Worm (Caenorhabditis elegans) whole organism, young adult: ENCODE measurements around the gene Y79H2A.3.

Experiments
- B0019.2 ChIP-seq: fragments of 200-800 bp; sonication (Bioruptor generic); conservative IDR thresholded peaks from 2 replicates; pipeline ENCODE4 v1.3.6; 2022; ENCODE audit warnings: missing genetic modification reagents, missing genetic modification characterization, missing compliant biosample characterization
- D2030.7 ChIP-seq: fragments of 200-800 bp; sonication (Bioruptor generic); IDR thresholded peaks from 2 replicates; pipeline ENCODE4 v1.3.6; 2022; ENCODE audit warnings: missing genetic modification reagents, missing genetic modification characterization, missing compliant biosample characterization
- F22D6.2 ChIP-seq: sonication (generic microtip); optimal IDR thresholded peaks from 2 replicates; lab custom pipeline; 2016; ENCODE audit warnings: mild to moderate bottlenecking, missing genetic modification characterization, missing compliant biosample characterization
- F57A8.1 ChIP-seq: fragments of 200-800 bp; sonication (Bioruptor generic); optimal IDR thresholded peaks from 2 replicates; lab custom pipeline; 2018; ENCODE audit warnings: mild to moderate bottlenecking, missing genetic modification characterization, moderate library complexity, missing compliant biosample characterization
- K12H6.12 ChIP-seq: fragments of 200-800 bp; sonication (Bioruptor generic); optimal IDR thresholded peaks from 2 replicates; lab custom pipeline; 2018; ENCODE audit warnings: mild to moderate bottlenecking, missing genetic modification characterization, missing compliant biosample characterization
- T07F8.4 ChIP-seq: sonication (generic microtip); optimal IDR thresholded peaks from 2 replicates; lab custom pipeline; 2016; ENCODE audit warnings: mild to moderate bottlenecking, missing genetic modification characterization, moderate library complexity, missing compliant biosample characterization
- T26A5.8 ChIP-seq: sonication (generic microtip); optimal IDR thresholded peaks from 2 replicates; lab custom pipeline; 2016; ENCODE audit warnings: missing genetic modification characterization, missing compliant biosample characterization
- Y53G8AR.9 ChIP-seq: fragments of 200-800 bp; sonication (Bioruptor generic); conservative IDR thresholded peaks from 2 replicates; pipeline ENCODE4 v1.3.6; 2022; ENCODE audit warnings: missing genetic modification reagents, missing genetic modification characterization, missing compliant biosample characterization
- Y67H2A.10 ChIP-seq: fragments of 200-800 bp; sonication (Bioruptor generic); conservative IDR thresholded peaks from 2 replicates; pipeline ENCODE4 v1.3.6; 2022; ENCODE audit warnings: missing genetic modification reagents, missing genetic modification characterization, missing compliant biosample characterization
- Y95B8A.8 ChIP-seq: fragments of 200-800 bp; sonication (Bioruptor generic); IDR thresholded peaks from 2 replicates; pipeline ENCODE4 v1.3.6; 2022; ENCODE audit warnings: missing genetic modification reagents, missing genetic modification characterization, missing compliant biosample characterization
- akir-1 ChIP-seq: fragments of 200-800 bp; sonication (Bioruptor generic); optimal IDR thresholded peaks from 2 replicates; lab custom pipeline; 2018; ENCODE audit warnings: mild to moderate bottlenecking, missing genetic modification characterization, moderate library complexity, missing compliant biosample characterization
- ama-1 ChIP-seq, 3 experiments: fragments of 150-350 bp in 1 of 3; sonication (generic microtip) in 2 of 3; optimal IDR thresholded peaks; 2 replicates each; lab custom pipeline; 2014 to 2018; ENCODE audit warnings: missing biosample characterization in 2 of 3, missing genetic modification characterization in 2 of 3, missing genetic modification reagents in 2 of 3
- athp-1 ChIP-seq: sonication (generic microtip); optimal IDR thresholded peaks from 2 replicates; lab custom pipeline; 2017; ENCODE audit warnings: mild to moderate bottlenecking, missing genetic modification characterization, missing compliant biosample characterization
- attf-5 ChIP-seq: fragments of 200-800 bp; sonication (Bioruptor generic); optimal IDR thresholded peaks from 2 replicates; lab custom pipeline; 2018; ENCODE audit warnings: mild to moderate bottlenecking, missing genetic modification characterization, missing compliant biosample characterization
- ccch-3 ChIP-seq: fragments of 200-800 bp; sonication (Bioruptor generic); optimal IDR thresholded peaks from 2 replicates; lab custom pipeline; 2018; ENCODE audit warnings: mild to moderate bottlenecking, missing genetic modification characterization, missing compliant biosample characterization
- cebp-2 ChIP-seq: fragments of 200-800 bp; sonication (Bioruptor generic); IDR thresholded peaks from 2 replicates; pipeline ENCODE4 v1.3.6; 2022; ENCODE audit warnings: missing genetic modification characterization, missing compliant biosample characterization
- ceh-79 ChIP-seq: sonication (generic microtip); optimal IDR thresholded peaks from 2 replicates; lab custom pipeline; 2017; ENCODE audit warnings: mild to moderate bottlenecking, missing genetic modification characterization, missing compliant biosample characterization
- die-1 ChIP-seq: sonication (generic microtip); optimal IDR thresholded peaks from 2 replicates; lab custom pipeline; 2016; ENCODE audit warnings: missing genotype, mild to moderate bottlenecking, missing genetic modification characterization, missing compliant biosample characterization
- efl-1 ChIP-seq: fragments of 150-350 bp; optimal IDR thresholded peaks from 2 replicates; lab custom pipeline; 2014; ENCODE audit warnings: missing biosample characterization, missing genetic modification reagents, missing genetic modification characterization
- egl-44 ChIP-seq: fragments of 200-800 bp; sonication (Bioruptor generic); IDR thresholded peaks from 2 replicates; pipeline ENCODE4 v1.3.6; 2022; ENCODE audit warnings: missing genetic modification reagents, missing genetic modification characterization, missing compliant biosample characterization
- egrh-3 ChIP-seq: fragments of 200-800 bp; sonication (Bioruptor generic); IDR thresholded peaks from 2 replicates; pipeline ENCODE4 v1.3.6; 2022; ENCODE audit warnings: missing genetic modification reagents, missing genetic modification characterization, missing compliant biosample characterization
- ekl-4 ChIP-seq: fragments of 200-800 bp; sonication (Bioruptor generic); IDR thresholded peaks from 2 replicates; pipeline ENCODE4 v1.3.6; 2022; ENCODE audit warnings: missing genetic modification reagents, missing genetic modification characterization, missing compliant biosample characterization
- gei-17 ChIP-seq: fragments of 200-800 bp; sonication (Bioruptor generic); optimal IDR thresholded peaks from 2 replicates; lab custom pipeline; 2018; ENCODE audit warnings: mild to moderate bottlenecking, missing genetic modification characterization, missing compliant biosample characterization
- him-1 ChIP-seq: sonication (generic microtip); optimal IDR thresholded peaks from 2 replicates; lab custom pipeline; 2016; ENCODE audit warnings: missing genotype, missing genetic modification reagents, missing genetic modification characterization, missing compliant biosample characterization
- hmg-1.2 ChIP-seq: fragments of 200-800 bp; sonication (Bioruptor generic); IDR thresholded peaks from 2 replicates; pipeline ENCODE4 v1.3.6; 2022; ENCODE audit warnings: missing genetic modification reagents, missing genetic modification characterization, missing compliant biosample characterization
- hmg-20 ChIP-seq: fragments of 200-800 bp; sonication (Bioruptor generic); IDR thresholded peaks from 2 replicates; pipeline ENCODE4 v1.3.6; 2022; ENCODE audit warnings: missing genetic modification reagents, missing genetic modification characterization, missing compliant biosample characterization
- hsf-1 ChIP-seq: fragments of 200-800 bp; sonication (Bioruptor generic); IDR thresholded peaks from 2 replicates; pipeline ENCODE4 v1.3.6; 2022; ENCODE audit warnings: missing genetic modification reagents, missing genetic modification characterization, missing compliant biosample characterization
- lag-1 ChIP-seq: fragments of 200-800 bp; sonication (Bioruptor generic); IDR thresholded peaks from 2 replicates; pipeline ENCODE4 v1.3.6; 2022; ENCODE audit warnings: missing genetic modification reagents, missing genetic modification characterization, missing compliant biosample characterization
- lin-26 ChIP-seq: fragments of 200-800 bp; sonication (Bioruptor generic); IDR thresholded peaks from 2 replicates; pipeline ENCODE4 v1.3.6; 2022; ENCODE audit warnings: missing genetic modification reagents, missing genetic modification characterization, missing compliant biosample characterization
- lin-35 ChIP-seq, 3 experiments: fragments of 150-350 bp in 2 of 3; sonication (generic microtip) in 1 of 3; optimal IDR thresholded peaks; 2 replicates each; lab custom pipeline; 2014 to 2018; ENCODE audit warnings: missing biosample characterization in 3 of 3, missing genetic modification characterization in 3 of 3, missing genetic modification reagents in 3 of 3
- lin-40 ChIP-seq: sonication (generic microtip); optimal IDR thresholded peaks from 2 replicates; lab custom pipeline; 2016; ENCODE audit warnings: missing genetic modification characterization, mild to moderate bottlenecking, missing compliant biosample characterization, missing genotype, missing genetic modification reagents
- lin-54 ChIP-seq: fragments of 200-800 bp; sonication (Bioruptor generic); optimal IDR thresholded peaks from 2 replicates; lab custom pipeline; 2018; ENCODE audit warnings: mild to moderate bottlenecking, missing genetic modification characterization, missing compliant biosample characterization
- madf-10 ChIP-seq: sonication (generic microtip); optimal IDR thresholded peaks from 2 replicates; lab custom pipeline; 2016; ENCODE audit warnings: mild to moderate bottlenecking, missing genetic modification characterization, missing compliant biosample characterization
- mcd-1 ChIP-seq: fragments of 200-800 bp; sonication (Bioruptor generic); IDR thresholded peaks from 2 replicates; pipeline ENCODE4 v1.3.6; 2022; ENCODE audit warnings: missing genetic modification reagents, missing genetic modification characterization, missing compliant biosample characterization
- mxl-1 ChIP-seq: sonication (generic microtip); optimal IDR thresholded peaks from 2 replicates; lab custom pipeline; 2016; ENCODE audit warnings: missing genetic modification characterization, missing compliant biosample characterization
- nfyb-1 ChIP-seq: fragments of 200-800 bp; sonication (Bioruptor generic); IDR thresholded peaks from 2 replicates; pipeline ENCODE4 v1.3.6; 2022; ENCODE audit warnings: missing genetic modification reagents, missing genetic modification characterization, missing compliant biosample characterization
- nhr-120 ChIP-seq: fragments of 200-800 bp; sonication (Bioruptor generic); IDR thresholded peaks from 2 replicates; pipeline ENCODE4 v1.3.6; 2022; ENCODE audit warnings: missing genetic modification characterization, missing compliant biosample characterization
- nhr-179 ChIP-seq: sonication (generic microtip); optimal IDR thresholded peaks from 2 replicates; lab custom pipeline; 2016; ENCODE audit warnings: mild to moderate bottlenecking, missing genetic modification characterization, missing compliant biosample characterization
- nhr-80 ChIP-seq: sonication (generic microtip); optimal IDR thresholded peaks from 2 replicates; lab custom pipeline; 2016; ENCODE audit warnings: missing genetic modification characterization, missing compliant biosample characterization
- rec-8 ChIP-seq, 2 experiments: sonication (generic microtip); optimal IDR thresholded peaks; 2 replicates each; lab custom pipeline; 2016; ENCODE audit warnings: mild to moderate bottlenecking in 2 of 2, missing genetic modification characterization in 2 of 2, missing genetic modification reagents in 2 of 2, missing genotype in 2 of 2, missing biosample characterization in 1 of 2, missing compliant biosample characterization in 1 of 2, moderate library complexity in 1 of 2
- snpc-3.4 ChIP-seq: sonication (generic microtip); optimal IDR thresholded peaks from 2 replicates; lab custom pipeline; 2017; ENCODE audit warnings: missing genetic modification characterization, mild to moderate bottlenecking, missing compliant biosample characterization, antibody characterized with exemption, moderate library complexity, missing genotype, missing genetic modification reagents
- somi-1 ChIP-seq: fragments of 200-800 bp; sonication (Bioruptor generic); optimal IDR thresholded peaks from 2 replicates; lab custom pipeline; 2018; ENCODE audit warnings: mild to moderate bottlenecking, missing genetic modification characterization, missing compliant biosample characterization
- unc-62 ChIP-seq: fragments of 150-350 bp; optimal IDR thresholded peaks from 2 replicates; lab custom pipeline; 2014; ENCODE audit warnings: missing biosample characterization, missing genetic modification reagents, missing genetic modification characterization
- zfh-2 ChIP-seq: fragments of 200-800 bp; sonication (Bioruptor generic); conservative IDR thresholded peaks from 2 replicates; pipeline ENCODE4 v1.3.6; 2022; ENCODE audit warnings: missing genetic modification reagents, missing genetic modification characterization, missing compliant biosample characterization
- ztf-18 ChIP-seq: sonication (generic microtip); optimal IDR thresholded peaks from 2 replicates; lab custom pipeline; 2016; ENCODE audit warnings: missing genotype, mild to moderate bottlenecking, missing genetic modification characterization, missing compliant biosample characterization
- ztf-6 ChIP-seq: fragments of 200-800 bp; sonication (Bioruptor generic); IDR thresholded peaks from 2 replicates; pipeline ENCODE4 v1.3.6; 2022; ENCODE audit warnings: missing genetic modification reagents, missing genetic modification characterization, missing compliant biosample characterization

The Y79H2A.3 gene

DNA sequence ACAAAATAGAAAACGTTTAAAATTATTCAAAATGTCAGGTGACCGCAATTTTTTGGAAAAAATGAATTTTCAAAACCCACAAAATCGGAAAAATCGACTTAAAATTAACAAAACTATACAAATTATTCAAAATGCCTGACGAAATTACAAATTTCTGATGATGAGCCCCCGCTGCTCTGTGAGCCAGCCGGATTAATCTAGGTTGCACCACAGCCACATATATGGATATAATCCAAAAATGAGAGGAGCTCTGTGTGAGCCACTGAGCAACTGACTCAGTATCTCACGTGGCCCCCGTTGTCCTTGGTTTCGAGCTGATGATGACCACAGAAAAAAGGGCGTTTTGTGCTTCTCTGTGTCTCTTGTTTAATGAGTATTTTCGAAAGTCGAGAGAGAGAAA is 67.0 kb downstream of the Y79H2A.3 start:
- TF ChIP-seq athp-1 (tag; lab: Kevin White, UChicago), result no peak
- no peak for TF ChIP-seq efl-1 (GFP tag; lab: Kevin White, UChicago)
- no peak for TF ChIP-seq ztf-18 (tag; lab: Kevin White, UChicago)
- TF ChIP-seq T07F8.4 (tag; lab: Kevin White, UChicago), result no peak
- no peak for TF ChIP-seq D2030.7 (GFP tag; lab: Robert Waterston, UW)
- TF ChIP-seq F57A8.1, result no peak
- TF ChIP-seq Y67H2A.10 (GFP tag; lab: Robert Waterston, UW), result no peak
- TF ChIP-seq hsf-1, result no peak
- no peak for TF ChIP-seq lag-1
- TF ChIP-seq lin-54 (GFP tag; lab: Kevin White, UChicago), result no peak
- no peak for TF ChIP-seq F22D6.2 (tag; lab: Kevin White, UChicago)
- no peak for TF ChIP-seq lin-26 (GFP tag; lab: Robert Waterston, UW)
- no peak for TF ChIP-seq nhr-179 (tag; lab: Kevin White, UChicago)
- no peak for TF ChIP-seq Y95B8A.8 (GFP tag; lab: Robert Waterston, UW)
- no peak for TF ChIP-seq ccch-3 (GFP tag; lab: Kevin White, UChicago)
- no peak for TF ChIP-seq hmg-20 (GFP tag; lab: Robert Waterston, UW)
- no peak for TF ChIP-seq die-1
- TF ChIP-seq unc-62 (GFP tag; lab: Kevin White, UChicago), result no peak

DNA sequence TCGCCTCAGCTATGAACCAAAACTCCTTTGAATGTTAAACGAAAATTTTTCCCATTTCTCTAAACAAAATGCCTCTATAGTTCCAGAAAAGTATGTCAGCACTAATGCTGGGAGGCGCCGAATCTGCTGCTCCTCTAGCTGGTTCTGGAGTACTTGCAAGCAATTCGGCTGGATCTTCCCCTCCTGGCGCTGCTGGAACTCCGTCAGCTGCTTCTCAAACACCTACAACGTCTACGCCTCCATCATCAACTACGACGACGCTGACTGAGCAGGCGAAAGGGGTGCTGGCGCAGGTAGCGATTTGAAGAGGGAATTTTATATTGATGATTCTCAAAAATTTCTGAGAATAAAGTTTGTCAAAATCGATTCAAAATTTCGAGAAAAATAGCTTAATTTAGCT is 69.6 kb downstream of the Y79H2A.3 start:
- TF ChIP-seq T26A5.8 (tag; lab: Kevin White, UChicago), result no peak
- peak; percentile 64 for TF ChIP-seq zfh-2 (GFP tag; lab: Robert Waterston, UW)
- TF ChIP-seq rec-8 (tag; optimal IDR thresholded peaks at IDR 0.05; lab: Kevin White, UChicago), result no peak

DNA sequence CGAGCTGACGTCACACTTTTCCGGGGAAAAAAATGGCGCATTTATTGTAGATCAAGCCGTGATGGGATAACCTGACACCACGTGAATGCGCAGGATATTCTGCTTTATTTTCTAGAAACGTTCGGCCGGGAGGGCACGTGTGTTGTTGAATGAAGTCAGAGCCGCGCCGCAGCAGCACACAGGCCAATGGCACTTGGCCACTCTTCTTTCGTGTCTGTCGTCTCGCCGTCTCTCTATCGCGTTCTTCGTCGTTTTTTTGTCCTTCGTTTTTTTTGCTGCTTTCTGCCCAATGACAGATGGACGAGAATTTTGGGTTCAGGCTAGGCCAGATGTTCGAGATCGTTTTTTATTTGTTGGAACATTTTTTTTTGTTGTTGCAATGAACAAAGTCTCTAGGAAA is 70.6 kb downstream of the Y79H2A.3 start:
- no peak for TF ChIP-seq B0019.2 (GFP tag; lab: Robert Waterston, UW)
- peak; percentile 28; the same call in 1 of the 2 replicates for TF ChIP-seq hmg-1.2 (GFP tag; lab: Robert Waterston, UW)
- peak in 1 of 3 experiments; percentile 26 for TF ChIP-seq lin-35 (GFP tag; optimal IDR thresholded peaks at IDR 0.05; lab: Kevin White, UChicago)
- TF ChIP-seq zfh-2 (GFP tag; lab: Robert Waterston, UW), result peak; percentile 94
- TF ChIP-seq madf-10, result peak; percentile 9
- peak; percentile 51 for TF ChIP-seq K12H6.12
- TF ChIP-seq mcd-1 (GFP tag; lab: Robert Waterston, UW), result 0 out of 2 replicates have a peak, but pooled peaks have one; percentile 42
- TF ChIP-seq ekl-4 (GFP tag; lab: Robert Waterston, UW), result 0 out of 2 replicates have a peak, but pooled peaks have one; percentile 26
- TF ChIP-seq ztf-6 (GFP tag; lab: Robert Waterston, UW), result no peak
- peak; percentile 51 for TF ChIP-seq nhr-80 (tag; lab: Kevin White, UChicago)
- TF ChIP-seq nfyb-1 (GFP tag; lab: Robert Waterston, UW), result peak; percentile 53; the same call in 1 of the 2 replicates
- 0 out of 2 replicates have a peak, but pooled peaks have one; percentile 35 for TF ChIP-seq egl-44
- TF ChIP-seq cebp-2 (GFP tag; lab: Robert Waterston, UW), result no peak
- no peak for TF ChIP-seq him-1 (tag; lab: Kevin White, UChicago)
- no peak for TF ChIP-seq ceh-79
- no peak for TF ChIP-seq ama-1 (optimal IDR thresholded peaks at IDR 0.05; lab: Kevin White, UChicago)
- TF ChIP-seq ama-1 (GFP tag; optimal IDR thresholded peaks at IDR 0.05; lab: Kevin White, UChicago), result no peak
- TF ChIP-seq snpc-3.4 (tag; lab: Kevin White, UChicago), result no peak
- no peak for TF ChIP-seq lin-40 (tag; lab: Kevin White, UChicago)
- no peak for TF ChIP-seq akir-1 (GFP tag; lab: Kevin White, UChicago)
- 0 out of 2 replicates have a peak, but pooled peaks have one; percentile 14 for TF ChIP-seq egrh-3 (GFP tag; lab: Robert Waterston, UW)
- TF ChIP-seq Y53G8AR.9 (GFP tag; lab: Robert Waterston, UW), result no peak
- no peak for TF ChIP-seq gei-17 (GFP tag; lab: Kevin White, UChicago)
- TF ChIP-seq nhr-120 (GFP tag; lab: Robert Waterston, UW), result no peak
- TF ChIP-seq T26A5.8 (tag; lab: Kevin White, UChicago), result no peak
- TF ChIP-seq unc-62 (GFP tag; lab: Kevin White, UChicago), result no peak
- peak; percentile 79 for TF ChIP-seq attf-5
- peak; percentile 50 for TF ChIP-seq somi-1
- no peak for TF ChIP-seq mxl-1 (tag; lab: Kevin White, UChicago)
